Worm (Caenorhabditis elegans) whole organism, late embryonic: ENCODE measurements around the gene shk-1.

Source experiments
- ceh-48 ChIP-seq: sonication (generic microtip); optimal IDR thresholded peaks from 2 replicates; lab custom pipeline; 2016; ENCODE audit warnings: missing genetic modification characterization, inconsistent platforms, missing compliant biosample characterization
- zip-5 ChIP-seq: sonication (generic microtip); optimal IDR thresholded peaks from 2 replicates; lab custom pipeline; 2016; ENCODE audit warnings: missing genetic modification characterization, missing compliant biosample characterization

ce11 chrII:9797664-9798063 is 39.6 kb downstream of the shk-1 start, which contains the start of gene cyp-13A4:
- TF ChIP-seq ceh-48 (tag; lab: Kevin White, UChicago) (no peak), zip-5 (no peak)
